Worm (Caenorhabditis elegans): Measurements from ENCODE around the gene F55D1.1.

ce11 chrX:5458043-5458442, 31.6 kb upstream of the F55D1.1 start:
- no peak for TF ChIP-seq lsy-2 (tag; optimal IDR thresholded peaks at IDR 0.05)
- no peak for TF ChIP-seq unc-62 (GFP tag; optimal IDR thresholded peaks at IDR 0.05)
- TF ChIP-seq peb-1 (tag; optimal IDR thresholded peaks at IDR 0.05): no peak
- TF ChIP-seq ztf-11 (tag; optimal IDR thresholded peaks at IDR 0.05): no peak
- no peak for TF ChIP-seq dmd-4 (tag; optimal IDR thresholded peaks at IDR 0.05)
- no peak for TF ChIP-seq Y55F3AM.14 (GFP tag; optimal IDR thresholded peaks at IDR 0.05)
- TF ChIP-seq mdl-1 (tag; optimal IDR thresholded peaks at IDR 0.05): no peak
- TF ChIP-seq skn-1 (tag; optimal IDR thresholded peaks at IDR 0.05): no peak
- no peak for TF ChIP-seq snpc-4 (tag; optimal IDR thresholded peaks at IDR 0.05)
- no peak for TF ChIP-seq nhr-12 (tag; optimal IDR thresholded peaks at IDR 0.05)
- TF ChIP-seq C34F6.9 (tag; optimal IDR thresholded peaks at IDR 0.05): no peak

Measured in whole organism, L2 larva.